Worm (Caenorhabditis elegans): ENCODE measurements around the gene adt-1.

adt-1 gene

ce11 chrX:12688632-12689031 lies 10.0 kb downstream of the adt-1 start:
- peak; percentile 30 for TF ChIP-seq ztf-11 (tag; optimal IDR thresholded peaks at IDR 0.05)
- no peak for TF ChIP-seq blmp-1 (tag; optimal IDR thresholded peaks at IDR 0.05)
- TF ChIP-seq ceh-43 (GFP tag; optimal IDR thresholded peaks at IDR 0.05), result peak; percentile 88
- no peak for TF ChIP-seq M03D4.4 (tag; optimal IDR thresholded peaks at IDR 0.05)
- TF ChIP-seq mab-5 (tag; optimal IDR thresholded peaks at IDR 0.05), result no peak
- TF ChIP-seq hlh-1 (tag; optimal IDR thresholded peaks at IDR 0.05), result no peak
- no peak for TF ChIP-seq lin-32 (GFP tag; optimal IDR thresholded peaks at IDR 0.05)
- TF ChIP-seq ham-2 (GFP tag; optimal IDR thresholded peaks at IDR 0.05), result peak; percentile 68
- peak; percentile 85 for TF ChIP-seq ces-1 (GFP tag; optimal IDR thresholded peaks at IDR 0.05)
- TF ChIP-seq sptf-1 (tag; optimal IDR thresholded peaks at IDR 0.05), result peak; percentile 77
- peak; percentile 7 for TF ChIP-seq cnd-1 (tag; optimal IDR thresholded peaks at IDR 0.05)
- TF ChIP-seq nhr-2 (tag; optimal IDR thresholded peaks at IDR 0.05), result peak; percentile 40
- TF ChIP-seq tbx-8 (GFP tag; optimal IDR thresholded peaks at IDR 0.05), result no peak
- no peak for TF ChIP-seq drap-1 (GFP tag; optimal IDR thresholded peaks at IDR 0.05)
- no peak for TF ChIP-seq nhr-12 (tag; optimal IDR thresholded peaks at IDR 0.05)
- peak; percentile 82 for TF ChIP-seq mls-2 (tag; optimal IDR thresholded peaks at IDR 0.05)
- TF ChIP-seq lin-13 (tag; optimal IDR thresholded peaks at IDR 0.05), result no peak

ce11 chrX:12689869-12690268 lies 11.2 kb downstream of the adt-1 start:
- TF ChIP-seq zip-8 (tag; optimal IDR thresholded peaks at IDR 0.05) (peak; percentile 40), ces-1 (GFP tag; optimal IDR thresholded peaks at IDR 0.05) (peak; percentile 86), sem-2 (GFP tag; optimal IDR thresholded peaks at IDR 0.05) (no peak)

- TF ChIP-seq mls-2 (tag; optimal IDR thresholded peaks at IDR 0.05), result no peak
- TF ChIP-seq hlh-1 (tag; optimal IDR thresholded peaks at IDR 0.05), result no peak
- no peak for TF ChIP-seq nhr-28 (tag; optimal IDR thresholded peaks at IDR 0.05)
- TF ChIP-seq elt-3 (tag; optimal IDR thresholded peaks at IDR 0.05), result no peak
- no peak for TF ChIP-seq ceh-39 (tag; optimal IDR thresholded peaks at IDR 0.05)
- TF ChIP-seq lsy-2 (tag; optimal IDR thresholded peaks at IDR 0.05), result no peak
- no peak for TF ChIP-seq M03D4.4 (tag; optimal IDR thresholded peaks at IDR 0.05)
- TF ChIP-seq blmp-1 (tag; optimal IDR thresholded peaks at IDR 0.05), result no peak
- no peak for TF ChIP-seq nhr-237 (tag; optimal IDR thresholded peaks at IDR 0.05)
- no peak for TF ChIP-seq ceh-83 (GFP tag; optimal IDR thresholded peaks at IDR 0.05)
- no peak for TF ChIP-seq ceh-43 (GFP tag; optimal IDR thresholded peaks at IDR 0.05)
- no peak for TF ChIP-seq zip-8 (tag; optimal IDR thresholded peaks at IDR 0.05)
- peak; percentile 34 for TF ChIP-seq mab-5 (tag; optimal IDR thresholded peaks at IDR 0.05)
- TF ChIP-seq unc-62 (GFP tag; optimal IDR thresholded peaks at IDR 0.05), result peak; percentile 97
- no peak for TF ChIP-seq ham-2 (GFP tag; optimal IDR thresholded peaks at IDR 0.05)
- no peak for TF ChIP-seq lin-13 (tag; optimal IDR thresholded peaks at IDR 0.05)
- TF ChIP-seq sptf-1 (tag; optimal IDR thresholded peaks at IDR 0.05), result no peak
- no peak for TF ChIP-seq snpc-4 (tag; optimal IDR thresholded peaks at IDR 0.05)
- no peak for TF ChIP-seq nhr-76 (tag; optimal IDR thresholded peaks at IDR 0.05)
- no peak for TF ChIP-seq flh-1 (GFP tag; optimal IDR thresholded peaks at IDR 0.05)
- no peak for TF ChIP-seq tbx-8 (GFP tag; optimal IDR thresholded peaks at IDR 0.05)
- no peak for TF ChIP-seq nhr-12 (tag; optimal IDR thresholded peaks at IDR 0.05)
- peak; percentile 19 for TF ChIP-seq mep-1 (tag; optimal IDR thresholded peaks at IDR 0.05)
- TF ChIP-seq sem-2 (GFP tag; optimal IDR thresholded peaks at IDR 0.05), result no peak
- TF ChIP-seq elt-1 (tag; optimal IDR thresholded peaks at IDR 0.05; ENCODE audit: borderline replicate concordance, insufficient read depth), result peak; percentile 62
Measured at ce11 chrX:12690346-12690745, 11.7 kb downstream of the adt-1 start.

ce11 chrX:12691306-12691705 lies 12.7 kb downstream of the adt-1 start, which contains the start of gene ugt-50:
TSS of gene ugt-50 (plus strand) at chrX:12691573.
- TF ChIP-seq elt-1 (tag; optimal IDR thresholded peaks at IDR 0.05; ENCODE audit: borderline replicate concordance, insufficient read depth) (no peak), lin-32 (GFP tag; optimal IDR thresholded peaks at IDR 0.05) (no peak), hlh-1 (tag; optimal IDR thresholded peaks at IDR 0.05) (no peak), lsy-2 (tag; optimal IDR thresholded peaks at IDR 0.05) (no peak), sptf-1 (tag; optimal IDR thresholded peaks at IDR 0.05) (no peak), blmp-1 (tag; optimal IDR thresholded peaks at IDR 0.05) (no peak), unc-39 (tag; optimal IDR thresholded peaks at IDR 0.05) (no peak), ceh-39 (tag; optimal IDR thresholded peaks at IDR 0.05) (no peak), nhr-12 (tag; optimal IDR thresholded peaks at IDR 0.05) (no peak), tbx-8 (GFP tag; optimal IDR thresholded peaks at IDR 0.05) (no peak), ceh-43 (GFP tag; optimal IDR thresholded peaks at IDR 0.05) (no peak), pha-4 (tag; optimal IDR thresholded peaks at IDR 0.05) (no peak), nhr-28 (tag; optimal IDR thresholded peaks at IDR 0.05) (no peak), cnd-1 (tag; optimal IDR thresholded peaks at IDR 0.05) (no peak), mab-5 (tag; optimal IDR thresholded peaks at IDR 0.05) (no peak), mls-2 (tag; optimal IDR thresholded peaks at IDR 0.05) (no peak), ceh-83 (GFP tag; optimal IDR thresholded peaks at IDR 0.05) (no peak), zip-8 (tag; optimal IDR thresholded peaks at IDR 0.05) (no peak), unc-120 (tag; optimal IDR thresholded peaks at IDR 0.05; ENCODE audit: poor library complexity, severe bottlenecking) (no peak)
